Worm (Caenorhabditis elegans) whole organism, early embryonic: ENCODE data around the gene T04A8.8.

ENCODE experiments used
- F13C5.2 ChIP-seq: sonication (generic microtip); optimal IDR thresholded peaks from 2 replicates; lab custom pipeline; 2017; ENCODE audit warnings: mild to moderate bottlenecking, missing genetic modification characterization, inconsistent platforms, missing compliant biosample characterization
- ama-1 ChIP-seq: fragments of 150-350 bp; optimal IDR thresholded peaks from 2 replicates; lab custom pipeline; 2014
- hmbx-1 ChIP-seq: sonication (generic microtip); optimal IDR thresholded peaks from 2 replicates; lab custom pipeline; 2016; ENCODE audit warnings: mild to moderate bottlenecking, missing genetic modification characterization, missing compliant biosample characterization
- hnd-1 ChIP-seq: sonication (generic microtip); optimal IDR thresholded peaks from 2 replicates; lab custom pipeline; 2016; ENCODE audit warnings: missing genetic modification characterization, missing compliant biosample characterization
- sea-1 ChIP-seq: fragments of 200-800 bp; sonication (Bioruptor generic); conservative IDR thresholded peaks from 2 replicates; pipeline ENCODE4 v1.3.6; 2022; ENCODE audit warnings: missing genetic modification characterization, missing compliant biosample characterization
- tbx-11 ChIP-seq: fragments of 200-800 bp; sonication (Bioruptor generic); IDR thresholded peaks from 2 replicates; pipeline ENCODE4 v1.3.6; 2022; ENCODE audit warnings: missing genetic modification characterization, missing compliant biosample characterization
- tbx-37 ChIP-seq: fragments of 200-800 bp; sonication (Bioruptor generic); conservative IDR thresholded peaks from 2 replicates; pipeline ENCODE4 v1.3.6; 2022; ENCODE audit warnings: missing genetic modification reagents, missing genetic modification characterization, missing compliant biosample characterization
- tra-4 ChIP-seq: sonication (generic microtip); optimal IDR thresholded peaks from 2 replicates; lab custom pipeline; 2017; ENCODE audit warnings: missing genetic modification characterization, missing compliant biosample characterization

ce11 chrIII:4646246-4646645 lies 47.5 kb upstream of the T04A8.8 start, which contains the start of gene pqn-29:
- no peak for TF ChIP-seq hnd-1 (tag; lab: Kevin White, UChicago)
- no peak for TF ChIP-seq ama-1 (lab: Kevin White, UChicago)
- TF ChIP-seq tra-4 (tag; lab: Kevin White, UChicago): no peak
- TF ChIP-seq hmbx-1: no peak
- TF ChIP-seq F13C5.2 (tag; lab: Kevin White, UChicago): no peak
- TF ChIP-seq tbx-11: no peak
- TF ChIP-seq sea-1 (GFP tag; lab: Robert Waterston, UW): no peak
- no peak for TF ChIP-seq tbx-37
